Worm (Caenorhabditis elegans) whole organism, young adult: Measurements from ENCODE around the gene cpna-5.

ENCODE experiments used
- C06A6.2 ChIP-seq: fragments of 200-800 bp; sonication (Bioruptor generic); conservative IDR thresholded peaks from 2 replicates; pipeline ENCODE4 v1.3.6; 2022; ENCODE audit warnings: missing genetic modification characterization, missing compliant biosample characterization
- D2030.7 ChIP-seq: fragments of 200-800 bp; sonication (Bioruptor generic); IDR thresholded peaks from 2 replicates; pipeline ENCODE4 v1.3.6; 2022; ENCODE audit warnings: missing genetic modification reagents, missing genetic modification characterization, missing compliant biosample characterization
- F39B2.1 ChIP-seq: fragments of 200-800 bp; sonication (Bioruptor generic); IDR thresholded peaks from 2 replicates; pipeline ENCODE4 v1.3.6; 2022; ENCODE audit warnings: missing genetic modification reagents, missing genetic modification characterization, missing compliant biosample characterization
- Y53F4B.3 ChIP-seq: fragments of 200-800 bp; sonication (Bioruptor generic); IDR thresholded peaks from 2 replicates; pipeline ENCODE4 v1.3.6; 2022; ENCODE audit warnings: missing genetic modification reagents, missing genetic modification characterization, missing compliant biosample characterization
- aptf-3 ChIP-seq: fragments of 200-800 bp; sonication (Bioruptor generic); IDR thresholded peaks from 2 replicates; pipeline ENCODE4 v1.3.6; 2022; ENCODE audit warnings: missing genetic modification characterization, missing compliant biosample characterization
- attf-5 ChIP-seq: fragments of 200-800 bp; sonication (Bioruptor generic); optimal IDR thresholded peaks from 2 replicates; lab custom pipeline; 2018; ENCODE audit warnings: mild to moderate bottlenecking, missing genetic modification characterization, missing compliant biosample characterization
- cebp-1 ChIP-seq, 2 experiments: fragments of 200-800 bp in 1 of 2; sonication (Bioruptor generic) in 1 of 2; sonication (generic microtip) in 1 of 2; IDR thresholded peaks in 1 of 2; optimal IDR thresholded peaks in 1 of 2; 2 replicates each; pipeline versions ENCODE4 v1.3.6 to Lab custom; 2017 to 2022; ENCODE audit warnings: missing compliant biosample characterization in 2 of 2, missing genetic modification characterization in 2 of 2, mild to moderate bottlenecking in 1 of 2, missing genetic modification reagents in 1 of 2, moderate library complexity in 1 of 2
- ceh-100 ChIP-seq: fragments of 200-800 bp; sonication (Bioruptor generic); IDR thresholded peaks from 2 replicates; pipeline ENCODE4 v1.3.6; 2022; ENCODE audit warnings: missing genetic modification reagents, missing genetic modification characterization, missing compliant biosample characterization
- ceh-27 ChIP-seq: fragments of 200-800 bp; sonication (Bioruptor generic); optimal IDR thresholded peaks from 2 replicates; lab custom pipeline; 2018; ENCODE audit warnings: mild to moderate bottlenecking, missing genetic modification characterization, moderate library complexity, missing compliant biosample characterization
- ceh-40 ChIP-seq: fragments of 200-800 bp; sonication (Bioruptor generic); IDR thresholded peaks from 2 replicates; pipeline ENCODE4 v1.3.6; 2022; ENCODE audit warnings: missing genetic modification characterization, missing compliant biosample characterization
- ceh-91 ChIP-seq: fragments of 200-800 bp; sonication (Bioruptor generic); IDR thresholded peaks from 2 replicates; pipeline ENCODE4 v1.3.6; 2022; ENCODE audit warnings: missing genetic modification reagents, missing genetic modification characterization, missing compliant biosample characterization
- ets-4 ChIP-seq: fragments of 200-800 bp; sonication (Bioruptor generic); optimal IDR thresholded peaks from 2 replicates; lab custom pipeline; 2018; ENCODE audit warnings: mild to moderate bottlenecking, missing genetic modification characterization, missing compliant biosample characterization
- hlh-26 ChIP-seq: fragments of 200-800 bp; sonication (Bioruptor generic); conservative IDR thresholded peaks from 2 replicates; pipeline ENCODE4 v1.3.6; 2022; ENCODE audit warnings: missing genetic modification reagents, missing genetic modification characterization, missing compliant biosample characterization
- lag-1 ChIP-seq: fragments of 200-800 bp; sonication (Bioruptor generic); IDR thresholded peaks from 2 replicates; pipeline ENCODE4 v1.3.6; 2022; ENCODE audit warnings: missing genetic modification reagents, missing genetic modification characterization, missing compliant biosample characterization
- let-607 ChIP-seq, 2 experiments: fragments of 200-800 bp in 1 of 2; sonication (Bioruptor generic) in 1 of 2; sonication (generic microtip) in 1 of 2; optimal IDR thresholded peaks; 2 replicates each; lab custom pipeline; 2016 to 2018; ENCODE audit warnings: mild to moderate bottlenecking in 2 of 2, missing compliant biosample characterization in 2 of 2, missing genetic modification characterization in 2 of 2, moderate library complexity in 2 of 2, missing genotype in 1 of 2
- lin-54 ChIP-seq: fragments of 200-800 bp; sonication (Bioruptor generic); optimal IDR thresholded peaks from 2 replicates; lab custom pipeline; 2018; ENCODE audit warnings: mild to moderate bottlenecking, missing genetic modification characterization, missing compliant biosample characterization
- lsl-1 ChIP-seq: fragments of 200-800 bp; sonication (Bioruptor generic); optimal IDR thresholded peaks from 2 replicates; lab custom pipeline; 2018; ENCODE audit warnings: mild to moderate bottlenecking, missing genetic modification characterization, moderate library complexity, missing compliant biosample characterization
- madf-10 ChIP-seq: sonication (generic microtip); optimal IDR thresholded peaks from 2 replicates; lab custom pipeline; 2016; ENCODE audit warnings: mild to moderate bottlenecking, missing genetic modification characterization, missing compliant biosample characterization
- nfyb-1 ChIP-seq: fragments of 200-800 bp; sonication (Bioruptor generic); IDR thresholded peaks from 2 replicates; pipeline ENCODE4 v1.3.6; 2022; ENCODE audit warnings: missing genetic modification reagents, missing genetic modification characterization, missing compliant biosample characterization
- nhr-179 ChIP-seq: sonication (generic microtip); optimal IDR thresholded peaks from 2 replicates; lab custom pipeline; 2016; ENCODE audit warnings: mild to moderate bottlenecking, missing genetic modification characterization, missing compliant biosample characterization
- nhr-80 ChIP-seq: sonication (generic microtip); optimal IDR thresholded peaks from 2 replicates; lab custom pipeline; 2016; ENCODE audit warnings: missing genetic modification characterization, missing compliant biosample characterization
- pbrm-1 ChIP-seq: fragments of 200-800 bp; sonication (Bioruptor generic); IDR thresholded peaks from 2 replicates; pipeline ENCODE4 v1.3.6; 2022; ENCODE audit warnings: missing genetic modification reagents, missing genetic modification characterization, missing compliant biosample characterization
- sea-2 ChIP-seq: fragments of 200-800 bp; sonication (Bioruptor generic); IDR thresholded peaks from 2 replicates; pipeline ENCODE4 v1.3.6; 2022; ENCODE audit warnings: missing genetic modification characterization, missing compliant biosample characterization
- unc-130 ChIP-seq: sonication (generic microtip); optimal IDR thresholded peaks from 2 replicates; lab custom pipeline; 2016; ENCODE audit warnings: missing genetic modification reagents, missing genetic modification characterization, missing compliant biosample characterization
- unc-62 ChIP-seq: fragments of 150-350 bp; optimal IDR thresholded peaks from 2 replicates; lab custom pipeline; 2014; ENCODE audit warnings: missing biosample characterization, missing genetic modification reagents, missing genetic modification characterization
- ztf-18 ChIP-seq: sonication (generic microtip); optimal IDR thresholded peaks from 2 replicates; lab custom pipeline; 2016; ENCODE audit warnings: missing genotype, mild to moderate bottlenecking, missing genetic modification characterization, missing compliant biosample characterization
- ztf-3 ChIP-seq: fragments of 200-800 bp; sonication (Bioruptor generic); optimal IDR thresholded peaks from 2 replicates; lab custom pipeline; 2018; ENCODE audit warnings: mild to moderate bottlenecking, missing genetic modification characterization, missing compliant biosample characterization

cpna-5 gene

ce11 chrII:7708540-7708939 is 9.9 kb downstream of the cpna-5 start, which contains the start of gene B0495.9 (continued):
- no peak for TF ChIP-seq C06A6.2 (GFP tag; lab: Robert Waterston, UW)

- no peak for TF ChIP-seq unc-130 (GFP tag; lab: Kevin White, UChicago)
Measured at ce11 chrII:7707383-7707782, 11.0 kb downstream of the cpna-5 start, which contains the start of gene luc-7L. Gene luc-7L (minus strand): TSS chrII:7707483.

DNA sequence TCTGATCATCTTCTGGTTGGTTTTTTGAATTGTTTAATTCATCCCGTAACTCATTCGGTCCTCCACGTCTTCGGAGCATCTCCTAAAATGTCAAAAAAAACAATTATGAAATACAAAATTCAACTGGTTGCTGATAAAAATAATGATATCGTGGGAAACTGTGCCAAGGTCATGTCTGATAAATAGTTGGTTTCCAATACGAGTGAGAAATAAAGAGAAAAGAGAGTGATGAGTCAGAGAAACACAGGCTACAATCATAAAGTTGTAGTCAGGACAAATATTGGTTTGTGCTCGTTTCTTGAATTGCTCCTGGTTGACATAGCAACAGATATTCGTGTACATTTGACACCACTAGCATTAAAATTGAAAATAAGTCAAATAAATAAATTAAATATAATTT is 13.2 kb downstream of the cpna-5 start, which contains the start of gene B0495.7:
TSS of gene B0495.7 (minus strand) at position 82 of the 400 bp plus-strand sequence.
- TF ChIP-seq cebp-1 (GFP tag; IDR thresholded peaks at IDR 0.05; lab: Robert Waterston, UW) = no peak
- peak; percentile 46 for TF ChIP-seq cebp-1 (tag; optimal IDR thresholded peaks at IDR 0.05; lab: Kevin White, UChicago)
- peak; percentile 73 for TF ChIP-seq nhr-80 (tag; lab: Kevin White, UChicago)
- no peak for TF ChIP-seq attf-5 (GFP tag; lab: Kevin White, UChicago)

DNA sequence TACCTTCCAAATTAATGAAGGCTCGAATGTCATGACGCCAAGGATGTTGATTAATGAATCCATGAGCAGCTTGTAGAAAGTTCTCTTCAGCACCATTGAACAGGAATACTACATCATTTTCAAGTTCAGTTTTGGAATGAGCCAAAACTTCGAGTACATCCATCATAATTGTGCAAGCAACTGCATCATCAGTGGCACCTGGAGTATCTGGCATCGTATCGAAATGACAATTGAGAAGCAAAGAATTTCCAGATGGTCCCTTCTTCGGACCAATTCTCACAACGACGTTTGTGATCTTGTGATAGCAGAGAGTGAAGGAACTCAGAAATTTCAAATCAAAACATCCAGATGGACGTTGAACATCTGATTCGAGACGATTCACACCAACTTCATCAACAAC is 14.0 kb downstream of the cpna-5 start:
- TF ChIP-seq pbrm-1 (GFP tag; lab: Robert Waterston, UW) (no peak), let-607 (tag; optimal IDR thresholded peaks at IDR 0.05; lab: Kevin White, UChicago) (no peak), ceh-100 (no peak), aptf-3 (no peak), madf-10 (tag; lab: Kevin White, UChicago) (no peak), unc-130 (GFP tag; lab: Kevin White, UChicago) (no peak), ets-4 (GFP tag; lab: Kevin White, UChicago) (no peak), ceh-91 (GFP tag; lab: Robert Waterston, UW) (no peak), nfyb-1 (GFP tag; lab: Robert Waterston, UW) (no peak), ztf-3 (no peak), lin-54 (GFP tag; lab: Kevin White, UChicago) (no peak)

DNA sequence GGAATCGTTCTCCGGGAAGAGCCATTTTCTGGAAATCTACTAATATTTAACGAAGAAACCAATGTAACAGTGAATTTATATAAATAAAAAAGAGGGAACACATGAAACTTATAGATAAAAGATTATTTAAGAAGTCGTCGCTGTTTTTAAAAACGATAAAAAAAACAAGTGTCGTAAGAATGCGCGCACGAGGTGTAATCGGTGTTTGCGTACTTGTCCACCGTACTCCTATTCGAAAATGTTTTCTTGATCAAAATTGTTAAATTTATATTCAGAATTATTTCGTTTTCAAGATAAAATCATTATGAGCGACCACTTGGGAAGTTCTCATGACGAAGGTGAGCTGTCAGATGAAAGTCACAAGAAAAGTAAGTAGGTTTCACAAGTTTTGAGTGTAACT is 19.4 kb downstream of the cpna-5 start, which contains the start of the genes moa-2 and cdk-11.1:
TSS of gene moa-2 (minus strand) at position 25 of the 400 bp plus-strand sequence.
TSS of gene cdk-11.1 (plus strand) at position 227 of the 400 bp plus-strand sequence.
- TF ChIP-seq unc-62 (GFP tag; lab: Kevin White, UChicago) (no peak), lsl-1 (GFP tag; lab: Kevin White, UChicago) (peak; percentile 49)

ce11 chrII:7698406-7698805 is 20.0 kb downstream of the cpna-5 start, which contains the start of gene B0495.5:
Gene B0495.5 (minus strand): TSS chrII:7698506.
- no peak for TF ChIP-seq hlh-26 (GFP tag; lab: Robert Waterston, UW)
- no peak for TF ChIP-seq ceh-40 (GFP tag; lab: Robert Waterston, UW)
- TF ChIP-seq, all 124 proteins: peak for 0

DNA sequence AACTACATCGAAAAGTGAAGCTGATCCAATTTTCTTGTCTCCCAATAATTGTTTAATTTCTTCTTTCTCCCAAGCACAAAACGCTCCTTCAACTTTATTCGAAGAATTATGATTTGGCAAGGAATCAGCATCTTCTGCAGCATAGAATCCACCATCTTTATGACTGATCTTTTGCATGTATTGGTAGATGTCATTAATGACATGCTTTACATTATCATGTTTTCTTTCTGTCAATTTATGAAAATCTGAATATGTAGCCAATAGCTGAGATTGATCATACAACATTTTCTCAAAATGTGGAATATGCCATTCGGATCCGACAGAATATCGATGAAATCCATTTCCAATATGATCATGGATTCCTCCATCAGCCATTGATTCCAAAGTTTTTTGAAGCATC is 21.2 kb downstream of the cpna-5 start:
- TF ChIP-seq Y53F4B.3 (GFP tag; lab: Robert Waterston, UW) = no peak
- no peak for TF ChIP-seq ceh-27 (GFP tag; lab: Kevin White, UChicago)
- no peak for TF ChIP-seq lag-1 (GFP tag; lab: Robert Waterston, UW)
- no peak for TF ChIP-seq sea-2 (GFP tag; lab: Robert Waterston, UW)
- no peak for TF ChIP-seq F39B2.1 (GFP tag; lab: Robert Waterston, UW)
- TF ChIP-seq D2030.7 (GFP tag; lab: Robert Waterston, UW) = no peak

DNA sequence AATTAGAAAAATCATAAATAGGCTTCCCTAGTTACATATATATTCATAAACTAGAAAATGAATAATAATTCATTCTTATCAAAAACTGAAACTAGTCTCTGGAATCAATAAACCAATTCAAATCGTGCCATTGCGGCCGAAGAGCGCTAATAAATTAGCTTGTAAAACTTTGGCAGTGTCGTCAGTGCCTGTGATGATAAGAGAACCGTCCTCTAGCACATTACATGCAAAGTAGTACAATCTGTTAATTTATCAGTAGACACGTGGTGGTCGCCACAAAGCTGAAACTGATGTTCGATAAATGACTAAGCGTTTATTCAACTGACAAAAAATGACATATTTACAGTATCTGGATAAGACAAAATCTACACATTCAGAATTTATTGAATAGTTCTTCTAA is 22.8 kb downstream of the cpna-5 start:
- peak; percentile 97 for TF ChIP-seq nhr-80 (tag; lab: Kevin White, UChicago)
- TF ChIP-seq let-607 (tag; optimal IDR thresholded peaks at IDR 0.05; lab: Kevin White, UChicago) = peak; percentile 84 to 85
- TF ChIP-seq nhr-179 (tag; lab: Kevin White, UChicago) = no peak
- TF ChIP-seq ztf-18 (tag; lab: Kevin White, UChicago) = no peak
- peak; percentile 55 for TF ChIP-seq ets-4 (GFP tag; lab: Kevin White, UChicago)
